Worm (Caenorhabditis elegans) whole organism, mixed stage, embryonic: ENCODE measurements around the gene srsx-30.

Experiments used
- ceh-39 ChIP-seq: fragments of 150-350 bp; optimal IDR thresholded peaks from 2 replicates; lab custom pipeline; 2014; ENCODE audit warnings: missing biosample characterization, missing genetic modification characterization
- snpc-4 ChIP-seq: fragments of 150-350 bp; optimal IDR thresholded peaks from 2 replicates; lab custom pipeline; 2014; ENCODE audit warnings: missing biosample characterization, missing genetic modification characterization
- unc-39 ChIP-seq: fragments of 150-350 bp; optimal IDR thresholded peaks from 2 replicates; lab custom pipeline; 2014; ENCODE audit warnings: missing biosample characterization, missing genetic modification characterization

ce11 chrV:10148352-10148751 lies 10.3 kb upstream of the srsx-30 start, which contains the start of gene srsx-26:
- TF ChIP-seq ceh-39 (tag; lab: Kevin White, UChicago): no peak
- no peak for TF ChIP-seq snpc-4 (tag; lab: Kevin White, UChicago)
- no peak for TF ChIP-seq unc-39 (tag; lab: Kevin White, UChicago)
